Worm (Caenorhabditis elegans): Measurements from ENCODE around the gene ubc-7.

The ubc-7 gene

DNA sequence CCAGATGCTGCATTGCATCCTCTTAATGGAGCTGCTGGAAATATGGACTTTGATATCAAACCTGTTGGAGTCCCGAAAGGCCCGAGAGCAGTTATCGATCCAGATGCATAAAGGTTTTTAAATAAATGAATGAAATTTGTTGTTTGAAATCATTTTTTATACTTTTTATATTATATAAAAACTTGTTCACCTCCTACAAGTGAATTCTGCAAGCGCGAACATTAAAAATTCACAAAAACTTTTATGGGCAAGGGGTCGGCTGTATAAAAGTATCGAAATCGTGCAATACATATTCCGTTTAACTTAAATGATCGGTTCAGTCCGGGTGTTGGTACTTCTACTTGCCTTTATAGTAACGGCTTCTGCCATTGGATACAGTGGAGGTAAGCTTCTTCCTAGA is 32.8 kb downstream of the ubc-7 start, which contains the start of gene F58A4.1:
Gene F58A4.1 (plus strand): TSS at position 301 of the 400 bp plus-strand sequence.
- TF ChIP-seq cog-1 (tag; optimal IDR thresholded peaks at IDR 0.05) (no peak), klf-2 (GFP tag; conservative IDR thresholded peaks at IDR 0.05) (no peak), flt-1 (GFP tag; IDR thresholded peaks at IDR 0.05) (no peak), med-1 (GFP tag; optimal IDR thresholded peaks at IDR 0.05; ENCODE audit: insufficient read depth) (no peak), ref-1 (GFP tag; conservative IDR thresholded peaks at IDR 0.05) (no peak), tab-1 (GFP tag; IDR thresholded peaks at IDR 0.05) (no peak), ztf-29 (GFP tag; IDR thresholded peaks at IDR 0.05) (no peak), T22C8.4 (GFP tag; IDR thresholded peaks at IDR 0.05) (no peak), ztf-23 (GFP tag; IDR thresholded peaks at IDR 0.05) (no peak)

DNA sequence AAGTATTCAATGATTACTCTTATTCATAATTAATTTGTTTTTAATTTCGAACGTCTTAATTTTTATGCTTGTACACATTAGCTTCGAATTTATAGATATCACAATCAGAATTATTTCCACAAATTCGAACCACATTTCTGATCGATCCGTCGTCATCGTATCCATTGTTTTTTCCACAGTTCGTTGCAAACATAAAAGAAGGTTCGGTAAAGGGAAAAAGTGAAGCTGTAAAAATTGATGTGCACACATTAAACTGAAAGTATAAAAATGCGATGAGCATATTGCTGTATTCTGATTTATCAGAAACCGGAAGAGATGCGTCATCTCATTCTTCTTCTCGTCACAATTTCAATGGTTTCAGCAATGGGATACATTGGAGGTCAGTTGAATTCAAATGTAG is 33.9 kb downstream of the ubc-7 start, which contains the start of gene C48B4.12:
Gene C48B4.12 (plus strand): TSS at position 301 of the 400 bp plus-strand sequence.
- TF ChIP-seq T22C8.4 (GFP tag; IDR thresholded peaks at IDR 0.05) (no peak), tab-1 (GFP tag; IDR thresholded peaks at IDR 0.05) (no peak), flt-1 (GFP tag; IDR thresholded peaks at IDR 0.05) (no peak), klf-2 (GFP tag; conservative IDR thresholded peaks at IDR 0.05) (no peak), cog-1 (tag; optimal IDR thresholded peaks at IDR 0.05) (no peak), med-1 (GFP tag; optimal IDR thresholded peaks at IDR 0.05; ENCODE audit: insufficient read depth) (no peak), ztf-23 (GFP tag; IDR thresholded peaks at IDR 0.05) (no peak), ref-1 (GFP tag; conservative IDR thresholded peaks at IDR 0.05) (no peak)

DNA sequence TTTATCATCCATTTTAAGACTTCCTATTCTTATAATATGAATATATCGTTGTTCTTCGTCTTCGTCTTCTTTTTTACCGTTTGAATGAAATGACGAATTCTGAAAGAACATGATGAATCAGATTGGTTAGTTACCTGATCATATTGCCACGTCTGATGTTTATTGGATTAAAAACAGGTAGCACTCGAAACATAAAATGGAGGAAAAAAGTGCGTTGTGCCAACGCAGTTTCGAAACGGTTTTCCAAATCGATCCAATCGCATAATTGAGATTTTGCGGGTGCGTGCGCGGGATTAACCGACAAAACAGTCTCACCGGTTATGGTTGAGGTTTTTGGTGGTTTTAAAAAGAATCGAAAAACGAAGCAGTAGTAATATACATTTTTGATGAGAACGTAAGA is 35.4 kb downstream of the ubc-7 start, which contains the start of gene rom-2:
Gene rom-2 (minus strand): TSS at position 101 of the 400 bp plus-strand sequence.
- TF ChIP-seq ztf-29 (GFP tag; IDR thresholded peaks at IDR 0.05): no peak
- TF ChIP-seq T22C8.4 (GFP tag; IDR thresholded peaks at IDR 0.05): no peak
- no peak for TF ChIP-seq flt-1 (GFP tag; IDR thresholded peaks at IDR 0.05)
- no peak for TF ChIP-seq klf-2 (GFP tag; conservative IDR thresholded peaks at IDR 0.05)
- no peak for TF ChIP-seq tab-1 (GFP tag; IDR thresholded peaks at IDR 0.05)
- TF ChIP-seq ztf-23 (GFP tag; IDR thresholded peaks at IDR 0.05): no peak
- TF ChIP-seq med-1 (GFP tag; optimal IDR thresholded peaks at IDR 0.05; ENCODE audit: insufficient read depth): no peak
- TF ChIP-seq cog-1 (tag; optimal IDR thresholded peaks at IDR 0.05): no peak

DNA sequence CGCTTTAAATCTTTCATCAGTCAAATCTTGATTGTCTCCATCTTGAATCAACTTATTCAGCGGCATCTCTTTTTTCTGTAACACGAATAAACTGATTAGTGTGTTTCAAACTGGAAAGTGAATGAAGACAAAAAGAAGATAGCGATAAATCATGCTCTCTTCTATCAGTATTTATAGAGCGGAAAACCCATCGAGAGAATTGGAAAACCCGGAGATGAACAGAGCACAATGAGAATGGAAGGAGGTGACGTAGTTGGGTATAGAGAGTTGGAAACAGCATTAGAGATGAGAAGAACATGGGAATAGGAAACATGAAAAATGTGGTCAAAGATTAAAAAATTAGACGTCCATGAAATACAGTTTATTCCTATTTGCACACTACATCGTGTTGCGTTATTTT is 38.8 kb downstream of the ubc-7 start, which contains the start of gene acox-1.5:
Gene acox-1.5 (minus strand): TSS at position 75 of the 400 bp plus-strand sequence.
- no peak for TF ChIP-seq med-1 (GFP tag; optimal IDR thresholded peaks at IDR 0.05; ENCODE audit: insufficient read depth)

DNA sequence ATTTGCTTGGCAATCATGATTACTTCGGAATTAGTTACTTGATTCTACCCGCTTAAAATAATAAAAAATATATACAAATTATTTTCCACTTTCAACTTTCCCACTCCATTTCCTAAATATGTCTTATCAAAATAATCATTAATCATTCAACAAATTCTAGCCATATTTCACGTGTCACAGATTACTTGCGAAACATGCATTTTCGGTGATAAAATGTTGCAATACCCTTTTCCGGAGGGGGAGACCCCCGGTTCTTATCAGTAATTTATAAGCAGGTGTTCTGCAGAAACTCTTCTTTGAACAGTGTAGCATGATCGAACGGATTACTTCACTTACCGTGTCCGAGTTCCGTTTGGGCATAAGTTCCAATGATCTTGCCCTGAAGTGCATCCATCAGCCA is 40.8 kb downstream of the ubc-7 start:
- TF ChIP-seq flt-1 (GFP tag; IDR thresholded peaks at IDR 0.05): no peak
- no peak for TF ChIP-seq med-1 (GFP tag; optimal IDR thresholded peaks at IDR 0.05; ENCODE audit: insufficient read depth)
- no peak for TF ChIP-seq T22C8.4 (GFP tag; IDR thresholded peaks at IDR 0.05)

DNA sequence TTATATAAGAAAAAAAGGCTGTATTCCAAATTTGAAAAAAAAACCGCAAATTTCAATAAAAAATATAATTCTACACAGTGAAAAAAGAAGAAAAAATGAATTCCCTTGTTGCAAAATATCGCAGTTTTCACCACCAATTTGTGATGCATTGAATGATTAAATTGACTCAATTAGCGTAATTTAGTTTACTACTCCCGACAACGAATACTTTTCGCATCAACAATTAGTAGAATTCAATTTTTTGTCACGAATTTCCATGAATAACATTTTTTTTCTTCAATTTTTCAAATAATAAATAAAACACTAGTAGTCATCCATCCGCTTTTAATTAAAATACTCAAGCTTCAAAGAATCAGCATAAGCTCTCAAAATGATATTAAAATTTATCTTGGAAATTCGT is 45.7 kb downstream of the ubc-7 start:
- no peak for TF ChIP-seq cog-1 (tag; optimal IDR thresholded peaks at IDR 0.05)
- TF ChIP-seq T22C8.4 (GFP tag; IDR thresholded peaks at IDR 0.05): no peak
- TF ChIP-seq klf-2 (GFP tag; conservative IDR thresholded peaks at IDR 0.05): no peak
- no peak for TF ChIP-seq tab-1 (GFP tag; IDR thresholded peaks at IDR 0.05)
- TF ChIP-seq flt-1 (GFP tag; IDR thresholded peaks at IDR 0.05): no peak
- no peak for TF ChIP-seq ref-1 (GFP tag; conservative IDR thresholded peaks at IDR 0.05)

DNA sequence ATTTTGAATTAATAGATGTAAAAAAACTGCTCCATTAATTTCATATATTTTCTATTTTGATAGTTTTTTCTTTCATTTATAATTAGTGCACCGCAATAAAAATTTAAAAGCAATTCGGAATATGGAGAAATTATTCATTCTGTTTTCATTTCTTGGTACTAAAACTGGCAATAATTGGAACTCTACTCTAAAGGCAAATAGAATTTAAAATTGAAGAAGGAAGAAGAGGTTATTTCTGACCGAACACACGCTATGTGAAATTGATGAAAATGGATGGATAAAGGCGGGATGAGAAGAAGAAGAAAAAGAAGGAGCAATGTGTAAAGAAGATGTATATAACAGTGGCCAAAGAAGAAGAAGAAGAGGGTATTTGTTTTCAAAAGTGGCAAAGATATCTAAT is 47.7 kb downstream of the ubc-7 start:
- TF ChIP-seq cog-1 (tag; optimal IDR thresholded peaks at IDR 0.05) (no peak), ref-1 (GFP tag; conservative IDR thresholded peaks at IDR 0.05) (no peak), klf-2 (GFP tag; conservative IDR thresholded peaks at IDR 0.05) (no peak), flt-1 (GFP tag; IDR thresholded peaks at IDR 0.05) (no peak), ztf-29 (GFP tag; IDR thresholded peaks at IDR 0.05) (no peak), med-1 (GFP tag; optimal IDR thresholded peaks at IDR 0.05; ENCODE audit: insufficient read depth) (no peak), tab-1 (GFP tag; IDR thresholded peaks at IDR 0.05) (no peak), T22C8.4 (GFP tag; IDR thresholded peaks at IDR 0.05) (no peak), ztf-23 (GFP tag; IDR thresholded peaks at IDR 0.05) (no peak)

DNA sequence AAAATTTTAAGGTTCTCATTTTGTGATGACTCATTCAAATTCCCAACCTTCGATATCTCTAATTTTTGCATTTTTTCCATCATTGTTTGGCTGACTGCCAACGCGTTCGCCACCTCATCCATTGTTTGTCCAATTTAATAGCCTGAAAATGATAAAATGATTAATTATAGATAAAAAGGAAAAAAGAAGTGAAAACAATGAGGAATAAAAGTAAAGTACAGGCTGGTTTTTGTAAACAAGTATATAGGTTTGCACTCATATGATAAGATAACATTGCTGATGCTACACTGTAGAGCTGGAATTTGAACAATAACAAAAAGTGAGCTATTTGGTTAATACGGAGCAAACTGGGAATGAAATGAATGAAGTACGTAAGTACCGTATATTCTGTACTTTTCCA is 48.7 kb downstream of the ubc-7 start, which contains the start of gene C48B4.3:
Gene C48B4.3 (minus strand): TSS at position 149 of the 400 bp plus-strand sequence.
- no peak for TF ChIP-seq med-1 (GFP tag; optimal IDR thresholded peaks at IDR 0.05; ENCODE audit: insufficient read depth)
- TF ChIP-seq T22C8.4 (GFP tag; IDR thresholded peaks at IDR 0.05): no peak
- no peak for TF ChIP-seq flt-1 (GFP tag; IDR thresholded peaks at IDR 0.05)
- TF ChIP-seq ztf-23 (GFP tag; IDR thresholded peaks at IDR 0.05): no peak
- TF ChIP-seq cog-1 (tag; optimal IDR thresholded peaks at IDR 0.05): no peak
- TF ChIP-seq ref-1 (GFP tag; conservative IDR thresholded peaks at IDR 0.05): no peak

Measured in whole organism, midembryonic.